Worm (Caenorhabditis elegans): ENCODE measurements around the gene fil-1.

DNA sequence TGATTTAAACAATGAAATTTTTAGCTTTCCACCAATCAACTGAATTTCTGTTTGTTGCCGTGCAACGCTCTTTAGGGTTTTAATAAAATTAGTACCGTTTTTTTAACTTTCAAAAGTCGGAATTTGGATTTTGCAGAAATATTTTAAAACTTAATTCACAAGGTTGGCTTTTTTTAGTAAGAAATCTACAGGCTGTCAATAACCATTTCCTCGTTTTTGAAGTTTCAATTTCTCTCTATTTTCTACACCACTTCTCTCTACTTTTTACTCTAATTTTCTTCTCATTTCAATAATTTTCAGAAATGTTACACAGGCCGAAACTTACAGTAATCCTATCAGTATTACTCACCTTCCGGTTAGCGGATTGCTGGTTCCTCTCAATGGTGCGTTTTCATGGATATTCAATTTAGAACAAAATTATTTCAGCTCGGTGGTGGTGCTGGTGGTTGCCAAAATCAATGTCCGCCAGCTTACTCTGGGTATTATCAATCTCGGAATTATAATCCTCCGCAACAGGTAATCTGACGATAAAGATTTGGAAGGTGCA lies 15.4 kb upstream of the fil-1 start, which contains the start of the genes grd-12 and F02D8.1:
- no peak for TF ChIP-seq ces-1 (GFP tag; optimal IDR thresholded peaks at IDR 0.05)
- no peak for TF ChIP-seq lsy-2 (tag; optimal IDR thresholded peaks at IDR 0.05)
- no peak for TF ChIP-seq mep-1 (tag; optimal IDR thresholded peaks at IDR 0.05)
- no peak for TF ChIP-seq blmp-1 (tag; optimal IDR thresholded peaks at IDR 0.05)
- TF ChIP-seq ztf-11 (tag; optimal IDR thresholded peaks at IDR 0.05) = no peak
- TF ChIP-seq ceh-83 (GFP tag; optimal IDR thresholded peaks at IDR 0.05) = no peak
- no peak for TF ChIP-seq nhr-76 (tag; optimal IDR thresholded peaks at IDR 0.05)
- TF ChIP-seq elt-1 (tag; optimal IDR thresholded peaks at IDR 0.05; ENCODE audit: borderline replicate concordance, insufficient read depth) = no peak
- TF ChIP-seq lin-32 (GFP tag; optimal IDR thresholded peaks at IDR 0.05) = no peak
- TF ChIP-seq unc-39 (tag; optimal IDR thresholded peaks at IDR 0.05) = no peak
- TF ChIP-seq pha-4 (tag; optimal IDR thresholded peaks at IDR 0.05) = no peak

Data from whole organism, mixed stage, embryonic.